Comparison of ENCODE assay signal across 1 fruit fly cellular context in genomic region chr3R:18396801-18397604, dm6.
TF ChIP-seq lines count a peak whose summit lies in the region.

Gene Vti1b, plus strand, starts transcription at chr3R:18396995.

TF ChIP-seq in whole organism, embryonic, 481 proteins besides CTCF, POLR2A, EP300 and RAD21 (continued from another document and continues in another):
- TF ChIP-seq ranshi (GFP tag; IDR thresholded peaks at IDR 0.05; lab: Robert Waterston, UW) (peak; percentile 92), Ada2b (GFP tag; IDR thresholded peaks at IDR 0.05; lab: Robert Waterston, UW) (peak; percentile 92), CG3847 (GFP tag; IDR thresholded peaks at IDR 0.05; lab: Robert Waterston, UW) (peak; percentile 88), Sin3A (optimal IDR thresholded peaks at IDR 0.05; lab: Kevin White, UChicago) (no peak), CG8281 (tag; optimal IDR thresholded peaks at IDR 0.05; lab: Kevin White, UChicago) (peak; percentile 74), CoRest (tag; optimal IDR thresholded peaks at IDR 0.05; lab: Kevin White, UChicago) (peak; percentile 95), CG10267 (tag; optimal IDR thresholded peaks at IDR 0.05; lab: Kevin White, UChicago) (peak; percentile 90), lola (GFP tag; optimal IDR thresholded peaks at IDR 0.05; lab: Kevin White, UChicago) (peak in 1 of 3 experiments; percentile 91), tgo (GFP tag; IDR thresholded peaks at IDR 0.05; lab: Robert Waterston, UW) (peak; percentile 94), CG7271 (tag; optimal IDR thresholded peaks at IDR 0.05; lab: Kevin White, UChicago) (peak; percentile 70), crc (GFP tag; optimal IDR thresholded peaks at IDR 0.05; lab: Kevin White, UChicago) (peak; percentile 89), exex (tag; optimal IDR thresholded peaks at IDR 0.05; lab: Kevin White, UChicago) (peak; percentile 85), CG18619 (GFP tag; optimal IDR thresholded peaks at IDR 0.05; lab: Kevin White, UChicago) (peak; percentile 90), pho (GFP tag; optimal IDR thresholded peaks at IDR 0.05; lab: Kevin White, UChicago) (peak; percentile 91), zen2 (GFP tag; IDR thresholded peaks at IDR 0.05; lab: Robert Waterston, UW; ENCODE audit: partially characterized antibody) (peak; percentile 7; the same call in 1 of the 3 replicates), CG11085 (GFP tag; IDR thresholded peaks at IDR 0.05; lab: Robert Waterston, UW) (peak; percentile 85), CG6683 (GFP tag; optimal IDR thresholded peaks at IDR 0.05; lab: Kevin White, UChicago) (peak; percentile 85), usp (GFP tag; optimal IDR thresholded peaks at IDR 0.05; lab: Kevin White, UChicago) (no peak), CG4730 (GFP tag; IDR thresholded peaks at IDR 0.05; lab: Robert Waterston, UW) (peak; percentile 92), peb (GFP tag; IDR thresholded peaks at IDR 0.05; lab: Robert Waterston, UW) (peak; percentile 92), Drgx (GFP tag; IDR thresholded peaks at IDR 0.05; lab: Robert Waterston, UW) (peak; percentile 96), nom (GFP tag; optimal IDR thresholded peaks at IDR 0.05; lab: Kevin White, UChicago) (peak; percentile 82), unc-4 (GFP tag; IDR thresholded peaks at IDR 0.05; lab: Robert Waterston, UW; ENCODE audit: partially characterized antibody) (no peak), twi (tag; optimal IDR thresholded peaks at IDR 0.05; lab: Kevin White, UChicago) (peak; percentile 83), CG10431 (GFP tag; optimal IDR thresholded peaks at IDR 0.05; lab: Kevin White, UChicago) (peak; percentile 75), dmrt11E (tag; optimal IDR thresholded peaks at IDR 0.05; lab: Kevin White, UChicago) (peak; percentile 94), Hmx (GFP tag; optimal IDR thresholded peaks at IDR 0.05; lab: Kevin White, UChicago) (peak; percentile 86), CG33213 (GFP tag; optimal IDR thresholded peaks at IDR 0.05; lab: Kevin White, UChicago) (peak; percentile 93), CG8359 (GFP tag; optimal IDR thresholded peaks at IDR 0.05; lab: Kevin White, UChicago; ENCODE audit: borderline replicate concordance) (peak; percentile 84), bbx (GFP tag; IDR thresholded peaks at IDR 0.05; lab: Robert Waterston, UW; ENCODE audit: partially characterized antibody) (no peak), PHDP (tag; optimal IDR thresholded peaks at IDR 0.05; lab: Kevin White, UChicago) (peak; percentile 94), p53 (GFP tag; optimal IDR thresholded peaks at IDR 0.05; lab: Kevin White, UChicago) (peak; percentile 38), Oaz (GFP tag; IDR thresholded peaks at IDR 0.05; lab: Robert Waterston, UW) (peak; percentile 79), CG43689 (GFP tag; IDR thresholded peaks at IDR 0.05; lab: Robert Waterston, UW) (peak; percentile 69), hb (GFP tag; IDR thresholded peaks at IDR 0.05; lab: Robert Waterston, UW; ENCODE audit: partially characterized antibody) (no peak), Awh (GFP tag; IDR thresholded peaks at IDR 0.05; lab: Robert Waterston, UW) (peak; percentile 84), CG11723 (GFP tag; optimal IDR thresholded peaks at IDR 0.05; lab: Kevin White, UChicago) (peak; percentile 92), CG7372 (GFP tag; IDR thresholded peaks at IDR 0.05; lab: Robert Waterston, UW) (peak; percentile 83), CG6175 (GFP tag; IDR thresholded peaks at IDR 0.05; lab: Robert Waterston, UW) (peak; percentile 80; the same call in 2 of the 3 replicates), D (optimal IDR thresholded peaks at IDR 0.05; lab: Kevin White, UChicago) (peak; percentile 15), D (GFP tag; optimal IDR thresholded peaks at IDR 0.05; lab: Kevin White, UChicago) (peak; percentile 94), Pdp1 (GFP tag; optimal IDR thresholded peaks at IDR 0.05; lab: Kevin White, UChicago) (peak; percentile 86 to 94), so (GFP tag; IDR thresholded peaks at IDR 0.05; lab: Robert Waterston, UW) (peak; percentile 93), CG7928 (GFP tag; optimal IDR thresholded peaks at IDR 0.05; lab: Kevin White, UChicago) (peak; percentile 71), repo (GFP tag; optimal IDR thresholded peaks at IDR 0.05; lab: Kevin White, UChicago) (peak; percentile 75), CG4404 (GFP tag; IDR thresholded peaks at IDR 0.05; lab: Robert Waterston, UW) (peak; percentile 85), CG2889 (GFP tag; IDR thresholded peaks at IDR 0.05; lab: Robert Waterston, UW) (peak; percentile 85; the same call in 2 of the 3 replicates), Sry-δ (GFP tag; optimal IDR thresholded peaks at IDR 0.05; lab: Kevin White, UChicago) (peak; percentile 63), Ets97D (GFP tag; optimal IDR thresholded peaks at IDR 0.05; lab: Kevin White, UChicago) (peak; percentile 78), CG42726 (GFP tag; IDR thresholded peaks at IDR 0.05; lab: Robert Waterston, UW; ENCODE audit: partially characterized antibody) (no peak), Poxn (GFP tag; IDR thresholded peaks at IDR 0.05; lab: Robert Waterston, UW) (peak; percentile 62), CG30403 (GFP tag; optimal IDR thresholded peaks at IDR 0.05; lab: Kevin White, UChicago) (peak; percentile 95), CG3281 (GFP tag; optimal IDR thresholded peaks at IDR 0.05; lab: Kevin White, UChicago) (peak; percentile 91), ham (GFP tag; IDR thresholded peaks at IDR 0.05; lab: Robert Waterston, UW) (peak; percentile 70), CG8290 (GFP tag; optimal IDR thresholded peaks at IDR 0.05; lab: Kevin White, UChicago) (peak; percentile 53), CG8290 (tag; optimal IDR thresholded peaks at IDR 0.05; lab: Kevin White, UChicago) (peak; percentile 45 to 81), Taf1 (GFP tag; IDR thresholded peaks at IDR 0.05; lab: Robert Waterston, UW) (peak; percentile 87), kah (GFP tag; optimal IDR thresholded peaks at IDR 0.05; lab: Kevin White, UChicago) (peak; percentile 67), Doc2 (GFP tag; IDR thresholded peaks at IDR 0.05; lab: Robert Waterston, UW) (0 out of 2 replicates have a peak, but pooled peaks have one; percentile 32), dpn (GFP tag; optimal IDR thresholded peaks at IDR 0.05; lab: Kevin White, UChicago) (peak; percentile 84 to 96), danr (GFP tag; IDR thresholded peaks at IDR 0.05; lab: Robert Waterston, UW) (peak; percentile 88), Eip74EF (GFP tag; optimal IDR thresholded peaks at IDR 0.05; lab: Kevin White, UChicago) (peak in 1 of 2 experiments; percentile 92), Dll (GFP tag; IDR thresholded peaks at IDR 0.05; lab: Robert Waterston, UW; ENCODE audit: partially characterized antibody) (0 out of 4 replicates have a peak, but pooled peaks have one; percentile 29), gsb (GFP tag; IDR thresholded peaks at IDR 0.05; lab: Robert Waterston, UW) (peak; percentile 74), abd-A (tag; optimal IDR thresholded peaks at IDR 0.05; lab: Kevin White, UChicago) (peak; percentile 58), CG17568 (GFP tag; optimal IDR thresholded peaks at IDR 0.05; lab: Kevin White, UChicago) (peak; percentile 85), dmrt99B (tag; optimal IDR thresholded peaks at IDR 0.05; lab: Kevin White, UChicago) (peak; percentile 95), Nf-YC (tag; optimal IDR thresholded peaks at IDR 0.05; lab: Kevin White, UChicago) (peak; percentile 76), CG8944 (GFP tag; optimal IDR thresholded peaks at IDR 0.05; lab: Kevin White, UChicago) (peak; percentile 91), CG6765 (GFP tag; optimal IDR thresholded peaks at IDR 0.05; lab: Kevin White, UChicago) (peak; percentile 83), Mes4 (GFP tag; optimal IDR thresholded peaks at IDR 0.05; lab: Kevin White, UChicago) (peak; percentile 90), Xrp1 (GFP tag; IDR thresholded peaks at IDR 0.05; lab: Robert Waterston, UW) (peak; percentile 96), Lim3 (GFP tag; IDR thresholded peaks at IDR 0.05; lab: Robert Waterston, UW) (peak; percentile 88), CG12155 (GFP tag; optimal IDR thresholded peaks at IDR 0.05; lab: Kevin White, UChicago) (peak; percentile 92), Aef1 (GFP tag; IDR thresholded peaks at IDR 0.05; lab: Robert Waterston, UW) (peak; percentile 94), sug (tag; optimal IDR thresholded peaks at IDR 0.05; lab: Kevin White, UChicago) (peak; percentile 80), tio (GFP tag; optimal IDR thresholded peaks at IDR 0.05; lab: Kevin White, UChicago) (peak; percentile 90), CG18764 (GFP tag; optimal IDR thresholded peaks at IDR 0.05; lab: Kevin White, UChicago) (peak; percentile 79), maf-S (GFP tag; optimal IDR thresholded peaks at IDR 0.05; lab: Kevin White, UChicago) (peak; percentile 89), Blimp-1 (GFP tag; optimal IDR thresholded peaks at IDR 0.05; lab: Kevin White, UChicago) (peak; percentile 93), CG16813 (GFP tag; IDR thresholded peaks at IDR 0.05; lab: Robert Waterston, UW; ENCODE audit: partially characterized antibody) (no peak), rib (GFP tag; IDR thresholded peaks at IDR 0.05; lab: Robert Waterston, UW) (peak; percentile 74; the same call in 1 of the 2 replicates), ara (GFP tag; IDR thresholded peaks at IDR 0.05; lab: Robert Waterston, UW) (peak; percentile 80), CG8478 (optimal IDR thresholded peaks at IDR 0.05; lab: Kevin White, UChicago) (no peak), pros (GFP tag; optimal IDR thresholded peaks at IDR 0.05; lab: Kevin White, UChicago) (peak; percentile 95), CG4707 (GFP tag; optimal IDR thresholded peaks at IDR 0.05; lab: Kevin White, UChicago) (peak; percentile 91), slbo (GFP tag; IDR thresholded peaks at IDR 0.05; lab: Robert Waterston, UW) (peak; percentile 95), cg (GFP tag; optimal IDR thresholded peaks at IDR 0.05; lab: Kevin White, UChicago) (peak; percentile 90), chn (GFP tag; optimal IDR thresholded peaks at IDR 0.05; lab: Kevin White, UChicago) (peak; percentile 96), gcm2 (GFP tag; optimal IDR thresholded peaks at IDR 0.05; lab: Kevin White, UChicago) (peak; percentile 91), luna (GFP tag; optimal IDR thresholded peaks at IDR 0.05; lab: Kevin White, UChicago) (peak; percentile 81), gfzf (GFP tag; optimal IDR thresholded peaks at IDR 0.05; lab: Kevin White, UChicago) (peak; percentile 7), lov (optimal IDR thresholded peaks at IDR 0.05; lab: Kevin White, UChicago) (no peak), lov (GFP tag; IDR thresholded peaks at IDR 0.05; lab: Robert Waterston, UW) (peak; percentile 77; the same call in 1 of the 3 replicates), HHEX (GFP tag; optimal IDR thresholded peaks at IDR 0.05; lab: Kevin White, UChicago) (peak; percentile 94), Adf1 (GFP tag; IDR thresholded peaks at IDR 0.05; lab: Robert Waterston, UW) (peak; percentile 65), CG10959 (GFP tag; IDR thresholded peaks at IDR 0.05; lab: Robert Waterston, UW) (peak; percentile 89), crol (GFP tag; IDR thresholded peaks at IDR 0.05; lab: Robert Waterston, UW) (peak; percentile 93), pan (optimal IDR thresholded peaks at IDR 0.05; lab: Kevin White, UChicago) (no peak), pan (GFP tag; optimal IDR thresholded peaks at IDR 0.05 in 1 of 2, IDR thresholded peaks at IDR 0.05 in 1 of 2) (peak in 1 of 2 experiments; percentile 95), CG5953 (GFP tag; IDR thresholded peaks at IDR 0.05; lab: Robert Waterston, UW) (peak; percentile 91), vvl (GFP tag; IDR thresholded peaks at IDR 0.05; lab: Robert Waterston, UW) (peak; percentile 97), CG30431 (GFP tag; optimal IDR thresholded peaks at IDR 0.05; lab: Kevin White, UChicago) (peak; percentile 92), MBD-R2 (GFP tag; IDR thresholded peaks at IDR 0.05; lab: Robert Waterston, UW) (peak; percentile 55; the same call in 1 of the 2 replicates), Stat92E (GFP tag; optimal IDR thresholded peaks at IDR 0.05; lab: Kevin White, UChicago) (peak in 1 of 3 experiments; percentile 89), hkb (optimal IDR thresholded peaks at IDR 0.05; lab: Kevin White, UChicago) (no peak), hkb (GFP tag; IDR thresholded peaks at IDR 0.05; lab: Robert Waterston, UW) (peak; percentile 91), Hsf (GFP tag; optimal IDR thresholded peaks at IDR 0.05; lab: Kevin White, UChicago) (peak; percentile 96), al (GFP tag; IDR thresholded peaks at IDR 0.05; lab: Robert Waterston, UW) (peak; percentile 83), pzg (GFP tag; optimal IDR thresholded peaks at IDR 0.05; lab: Kevin White, UChicago) (peak; percentile 5), gcm (GFP tag; optimal IDR thresholded peaks at IDR 0.05; lab: Kevin White, UChicago) (peak; percentile 88), NC2β (GFP tag; optimal IDR thresholded peaks at IDR 0.05; lab: Kevin White, UChicago) (peak; percentile 92), Scr (GFP tag; IDR thresholded peaks at IDR 0.05; lab: Robert Waterston, UW; ENCODE audit: partially characterized antibody) (no peak), Dek (tag; optimal IDR thresholded peaks at IDR 0.05; lab: Kevin White, UChicago) (peak; percentile 85), Spps (tag; optimal IDR thresholded peaks at IDR 0.05; lab: Kevin White, UChicago) (peak; percentile 88), CG3726 (GFP tag; IDR thresholded peaks at IDR 0.05; lab: Robert Waterston, UW) (peak; percentile 81), Oli (tag; optimal IDR thresholded peaks at IDR 0.05; lab: Kevin White, UChicago) (peak; percentile 94), CG12104 (GFP tag; optimal IDR thresholded peaks at IDR 0.05; lab: Kevin White, UChicago) (peak; percentile 88), HLH54F (GFP tag; optimal IDR thresholded peaks at IDR 0.05; lab: Kevin White, UChicago) (peak; percentile 92), Atf3 (GFP tag; optimal IDR thresholded peaks at IDR 0.05; lab: Kevin White, UChicago) (peak; percentile 94), CG12744 (GFP tag; optimal IDR thresholded peaks at IDR 0.05; lab: Kevin White, UChicago) (peak; percentile 90), NFAT (GFP tag; IDR thresholded peaks at IDR 0.05; lab: Robert Waterston, UW) (peak; percentile 85), sc (optimal IDR thresholded peaks at IDR 0.05; lab: Kevin White, UChicago) (no peak), sc (GFP tag; optimal IDR thresholded peaks at IDR 0.05; lab: Kevin White, UChicago) (peak; percentile 93), CG12071 (GFP tag; optimal IDR thresholded peaks at IDR 0.05; lab: Kevin White, UChicago) (peak; percentile 83), gce (GFP tag; IDR thresholded peaks at IDR 0.05; lab: Robert Waterston, UW) (peak; percentile 93), pfk (GFP tag; optimal IDR thresholded peaks at IDR 0.05; lab: Kevin White, UChicago) (no peak), dan (GFP tag; IDR thresholded peaks at IDR 0.05; lab: Robert Waterston, UW) (peak; percentile 83), nerfin-2 (GFP tag; IDR thresholded peaks at IDR 0.05; lab: Robert Waterston, UW; ENCODE audit: partially characterized antibody) (no peak), pnt (GFP tag; optimal IDR thresholded peaks at IDR 0.05; lab: Kevin White, UChicago) (peak; percentile 85)
